Fruit fly (Drosophila melanogaster) whole organism, embryonic: Measurements from ENCODE around the gene CG31650.

ENCODE experiments used
- Awh ChIP-seq: fragments of 200-800 bp; sonication (Bioruptor generic); IDR thresholded peaks from 2 replicates; pipeline ENCODE4, ENCODE4 v1.3.6; 2022; ENCODE audit warnings: missing biosample characterization, missing genetic modification characterization
- CG14860 ChIP-seq: fragments of 200-800 bp; sonication (Bioruptor generic); IDR thresholded peaks from 3 replicates; pipeline ENCODE4 v1.3.6; 2022; ENCODE audit warnings: missing biosample characterization, missing genetic modification characterization; ENCODE audit not compliant: partially characterized antibody
- CG15073 ChIP-seq: fragments of 200-800 bp; sonication (Bioruptor generic); optimal IDR thresholded peaks from 2 replicates; lab custom pipeline; 2016; ENCODE audit warnings: missing biosample characterization, missing genetic modification characterization
- CG15269 ChIP-seq: fragments of 200-800 bp; sonication (Bioruptor generic); optimal IDR thresholded peaks from 2 replicates; lab custom pipeline; 2018; ENCODE audit warnings: missing biosample characterization, mild to moderate bottlenecking, missing genetic modification characterization, moderate library complexity
- CG1529 ChIP-seq: fragments of 200-800 bp; sonication (Bioruptor generic); optimal IDR thresholded peaks from 3 replicates; lab custom pipeline; 2018; ENCODE audit warnings: missing biosample characterization, missing genetic modification characterization
- CG15514 ChIP-seq: fragments of 200-800 bp; sonication (Bioruptor generic); optimal IDR thresholded peaks from 3 replicates; lab custom pipeline; 2017; ENCODE audit warnings: missing biosample characterization, missing genetic modification characterization, mild to moderate bottlenecking, moderate library complexity, missing genetic modification reagents
- CG16779 ChIP-seq: fragments of 200-800 bp; sonication (Bioruptor generic); IDR thresholded peaks from 2 replicates; pipeline ENCODE4 v1.3.6; 2022; ENCODE audit warnings: missing biosample characterization, missing genetic modification characterization
- CG31388 ChIP-seq: fragments of 200-800 bp; sonication (Bioruptor generic); optimal IDR thresholded peaks from 2 replicates; lab custom pipeline; 2016; ENCODE audit warnings: missing biosample characterization, missing genetic modification characterization
- CG33213 ChIP-seq: fragments of 200-800 bp; sonication (Bioruptor generic); optimal IDR thresholded peaks from 3 replicates; lab custom pipeline; 2016; ENCODE audit warnings: missing biosample characterization, missing genetic modification characterization
- CG34224 ChIP-seq: fragments of 200-800 bp; sonication (Bioruptor generic); IDR thresholded peaks from 3 replicates; pipeline ENCODE4 v1.3.6; 2022; ENCODE audit warnings: missing biosample characterization, missing genetic modification characterization; ENCODE audit not compliant: partially characterized antibody
- CG7271 ChIP-seq: fragments of 200-800 bp; sonication (Bioruptor generic); optimal IDR thresholded peaks from 2 replicates; lab custom pipeline; 2018; ENCODE audit warnings: missing biosample characterization, mild to moderate bottlenecking, missing genetic modification characterization, moderate library complexity
- CG8478 ChIP-seq: fragments of >200 bp; optimal IDR thresholded peaks from 2 replicates; lab custom pipeline; 2018
- CkIIα-i1 ChIP-seq: fragments of 200-800 bp; sonication (Bioruptor generic); IDR thresholded peaks from 2 replicates; pipeline ENCODE4 v1.3.6; 2022; ENCODE audit warnings: missing biosample characterization, missing genetic modification characterization
- Deaf1 ChIP-seq: fragments of 200-800 bp; optimal IDR thresholded peaks from 3 replicates; lab custom pipeline; 2019; ENCODE audit warnings: missing biosample characterization, mild to moderate bottlenecking, missing genetic modification characterization, moderate library complexity
- Gsc ChIP-seq: fragments of 200-800 bp; sonication (Bioruptor generic); IDR thresholded peaks from 2 replicates; pipeline ENCODE4 v1.3.6; 2022; ENCODE audit warnings: missing biosample characterization, missing genetic modification characterization
- Hmr ChIP-seq: fragments of 200-800 bp; sonication (Bioruptor generic); optimal IDR thresholded peaks from 3 replicates; lab custom pipeline; 2017; ENCODE audit warnings: mild to moderate bottlenecking, missing biosample characterization, missing genetic modification reagents, missing genetic modification characterization
- Lhr ChIP-seq: fragments of 200-800 bp; sonication (Bioruptor generic); optimal IDR thresholded peaks from 3 replicates; lab custom pipeline; 2017; ENCODE audit warnings: mild to moderate bottlenecking, missing biosample characterization, missing genetic modification reagents, missing genetic modification characterization
- Meics ChIP-seq: fragments of 200-800 bp; sonication (Bioruptor generic); optimal IDR thresholded peaks from 2 replicates; lab custom pipeline; 2017; ENCODE audit warnings: missing biosample characterization, mild to moderate bottlenecking, missing genetic modification characterization
- NC2α ChIP-seq: fragments of 200-800 bp; sonication (Bioruptor generic); optimal IDR thresholded peaks from 2 replicates; lab custom pipeline; 2016; ENCODE audit warnings: missing biosample characterization, missing genetic modification characterization
- NFAT ChIP-seq: fragments of 200-800 bp; sonication (Bioruptor generic); IDR thresholded peaks from 2 replicates; pipeline ENCODE4 v1.3.6; 2022; ENCODE audit warnings: missing biosample characterization, missing genetic modification characterization
- Scr ChIP-seq: fragments of 200-800 bp; sonication (Bioruptor generic); IDR thresholded peaks from 2 replicates; pipeline ENCODE4 v1.3.6; 2022; ENCODE audit warnings: missing biosample characterization, missing genetic modification characterization; ENCODE audit not compliant: partially characterized antibody
- Spps ChIP-seq: fragments of 200-800 bp; sonication (Bioruptor generic); optimal IDR thresholded peaks from 2 replicates; lab custom pipeline; 2018; ENCODE audit warnings: missing biosample characterization, mild to moderate bottlenecking, missing genetic modification characterization
- YL-1 ChIP-seq: fragments of 200-800 bp; sonication (Bioruptor generic); optimal IDR thresholded peaks from 3 replicates; lab custom pipeline; 2017; ENCODE audit warnings: missing biosample characterization, mild to moderate bottlenecking, missing genetic modification characterization
- ac ChIP-seq: fragments of 200-800 bp; sonication (Bioruptor generic); optimal IDR thresholded peaks from 3 replicates; lab custom pipeline; 2017; ENCODE audit warnings: missing biosample characterization, mild to moderate bottlenecking, missing genetic modification characterization
- amos ChIP-seq: fragments of 200-800 bp; sonication (Bioruptor generic); IDR thresholded peaks from 2 replicates; pipeline ENCODE4 v1.3.6; 2022; ENCODE audit warnings: missing biosample characterization, missing genetic modification characterization; ENCODE audit not compliant: partially characterized antibody
- ara ChIP-seq: fragments of 200-800 bp; sonication (Bioruptor generic); IDR thresholded peaks from 2 replicates; pipeline ENCODE4 v1.3.6; 2022; ENCODE audit warnings: missing biosample characterization, missing genetic modification characterization
- bab2 ChIP-seq: fragments of 200-800 bp; sonication (Bioruptor generic); optimal IDR thresholded peaks from 2 replicates; lab custom pipeline; 2016; ENCODE audit warnings: missing biosample characterization, missing genetic modification characterization
- bcd ChIP-seq: fragments of 200-800 bp; sonication (Bioruptor generic); optimal IDR thresholded peaks from 2 replicates; lab custom pipeline; 2017; ENCODE audit warnings: missing biosample characterization, mild to moderate bottlenecking, missing genetic modification characterization
- bowl ChIP-seq: fragments of 200-800 bp; sonication (Bioruptor generic); IDR thresholded peaks from 2 replicates; pipeline ENCODE4 v1.3.6; 2022; ENCODE audit warnings: missing biosample characterization, missing genetic modification characterization
- bsh ChIP-seq, 2 experiments: fragments of 200-800 bp; sonication (Bioruptor generic); optimal IDR thresholded peaks; 2 replicates each; lab custom pipeline; 2017 to 2018; ENCODE audit warnings: mild to moderate bottlenecking in 2 of 2, missing biosample characterization in 2 of 2, missing genetic modification characterization in 2 of 2, moderate library complexity in 1 of 2
- cwo ChIP-seq: fragments of 200-800 bp; sonication (Bioruptor generic); optimal IDR thresholded peaks from 3 replicates; lab custom pipeline; 2017; ENCODE audit warnings: missing biosample characterization, missing genetic modification characterization, mild to moderate bottlenecking, moderate library complexity, missing genetic modification reagents
- ewg ChIP-seq: fragments of 200-800 bp; sonication (Bioruptor generic); optimal IDR thresholded peaks from 3 replicates; lab custom pipeline; 2017; ENCODE audit warnings: mild to moderate bottlenecking, missing biosample characterization, missing genetic modification reagents, missing genetic modification characterization
- fd64A ChIP-seq: fragments of 200-800 bp; sonication (Bioruptor generic); optimal IDR thresholded peaks from 3 replicates; lab custom pipeline; 2018; ENCODE audit warnings: missing biosample characterization, mild to moderate bottlenecking, missing genetic modification characterization
- hb ChIP-seq: fragments of 200-800 bp; sonication (Bioruptor generic); IDR thresholded peaks from 3 replicates; pipeline ENCODE4 v1.3.6; 2022; ENCODE audit warnings: missing biosample characterization, missing genetic modification characterization; ENCODE audit not compliant: partially characterized antibody
- hkb ChIP-seq, 2 experiments: fragments of 200-800 bp in 1 of 2; fragments of >200 bp in 1 of 2; sonication (Bioruptor generic) in 1 of 2; IDR thresholded peaks in 1 of 2; optimal IDR thresholded peaks in 1 of 2; 2 replicates each; pipeline versions ENCODE4 v1.3.6 to Lab custom; 2017 to 2022; ENCODE audit warnings: missing biosample characterization in 1 of 2, missing genetic modification characterization in 1 of 2
- jing ChIP-seq: fragments of 200-800 bp; sonication (Bioruptor generic); optimal IDR thresholded peaks from 2 replicates; lab custom pipeline; 2018; ENCODE audit warnings: missing biosample characterization, mild to moderate bottlenecking, missing genetic modification characterization
- knrl ChIP-seq: fragments of 200-800 bp; sonication (Bioruptor generic); IDR thresholded peaks from 3 replicates; pipeline ENCODE4 v1.3.6; 2022; ENCODE audit warnings: missing biosample characterization, missing genetic modification characterization; ENCODE audit not compliant: partially characterized antibody
- ranshi ChIP-seq: fragments of 200-800 bp; sonication (Bioruptor generic); IDR thresholded peaks from 2 replicates; pipeline ENCODE4 v1.3.6; 2022; ENCODE audit warnings: missing biosample characterization, missing genetic modification characterization
- slou ChIP-seq: fragments of 200-800 bp; sonication (Bioruptor generic); optimal IDR thresholded peaks from 3 replicates; lab custom pipeline; 2016; ENCODE audit warnings: missing biosample characterization, missing genetic modification characterization
- slp2 ChIP-seq: fragments of 200-800 bp; sonication (Bioruptor generic); optimal IDR thresholded peaks from 2 replicates; lab custom pipeline; 2016; ENCODE audit warnings: missing biosample characterization, missing genetic modification characterization
- so ChIP-seq: fragments of 200-800 bp; sonication (Bioruptor generic); IDR thresholded peaks from 3 replicates; pipeline ENCODE4 v1.3.6; 2022; ENCODE audit warnings: missing biosample characterization, missing genetic modification characterization
- stc ChIP-seq: fragments of 200-800 bp; sonication (Bioruptor generic); IDR thresholded peaks from 2 replicates; pipeline ENCODE4 v1.3.6; 2022; ENCODE audit warnings: missing biosample characterization, missing genetic modification characterization
- stwl ChIP-seq: fragments of 200-800 bp; sonication (Bioruptor generic); optimal IDR thresholded peaks from 3 replicates; lab custom pipeline; 2018; ENCODE audit warnings: missing biosample characterization, mild to moderate bottlenecking, missing genetic modification characterization, moderate library complexity
- sug ChIP-seq: fragments of 200-800 bp; optimal IDR thresholded peaks from 2 replicates; lab custom pipeline; 2019; ENCODE audit warnings: missing biosample characterization, mild to moderate bottlenecking, missing genetic modification characterization, moderate library complexity
- tin ChIP-seq: fragments of 200-800 bp; sonication (Bioruptor generic); optimal IDR thresholded peaks from 3 replicates; lab custom pipeline; 2016; ENCODE audit warnings: missing biosample characterization, missing genetic modification characterization
- trh ChIP-seq: fragments of 200-800 bp; sonication (Bioruptor generic); optimal IDR thresholded peaks from 2 replicates; lab custom pipeline; 2016; ENCODE audit warnings: missing biosample characterization, missing genetic modification characterization
- unc-4 ChIP-seq: fragments of 200-800 bp; sonication (Bioruptor generic); IDR thresholded peaks from 2 replicates; pipeline ENCODE4 v1.3.6; 2022; ENCODE audit warnings: missing biosample characterization, missing genetic modification characterization; ENCODE audit not compliant: partially characterized antibody
- yki ChIP-seq: fragments of >200 bp; optimal IDR thresholded peaks from 3 replicates; lab custom pipeline; 2018
- z ChIP-seq: fragments of 200-800 bp; sonication (Bioruptor generic); IDR thresholded peaks from 3 replicates; pipeline ENCODE4 v1.3.6; 2022; ENCODE audit warnings: missing biosample characterization, missing genetic modification characterization
- zfh2 ChIP-seq: fragments of 200-800 bp; sonication (Bioruptor generic); optimal IDR thresholded peaks from 2 replicates; lab custom pipeline; 2016; ENCODE audit warnings: missing biosample characterization, missing genetic modification characterization

Gene CG31650

dm6 chr2L:5062799-5063404, 18.4 kb upstream of the CG31650 start (continued):
- no peak for TF ChIP-seq cwo
- TF ChIP-seq NC2α (GFP tag; lab: Kevin White, UChicago), result no peak
- TF ChIP-seq slp2 (GFP tag; lab: Kevin White, UChicago), result no peak
- no peak for TF ChIP-seq Awh (GFP tag; lab: Robert Waterston, UW)
- TF ChIP-seq jing (GFP tag; lab: Kevin White, UChicago), result no peak
- TF ChIP-seq hkb (optimal IDR thresholded peaks at IDR 0.05; lab: Kevin White, UChicago), result no peak
- no peak for TF ChIP-seq hkb (GFP tag; IDR thresholded peaks at IDR 0.05; lab: Robert Waterston, UW)
- TF ChIP-seq CG31388 (GFP tag; lab: Kevin White, UChicago), result no peak
- no peak for TF ChIP-seq CG15269 (tag; lab: Kevin White, UChicago)
- no peak for TF ChIP-seq slou
- TF ChIP-seq trh (GFP tag; lab: Kevin White, UChicago), result no peak
- peak; percentile 41 for TF ChIP-seq Deaf1 (tag; lab: Kevin White, UChicago)
- TF ChIP-seq NFAT (GFP tag; lab: Robert Waterston, UW), result peak; percentile 30; the same call in 1 of the 2 replicates
- peak; percentile 20 for TF ChIP-seq Hmr
- no peak for TF ChIP-seq unc-4 (GFP tag; lab: Robert Waterston, UW)
- TF ChIP-seq fd64A (GFP tag; lab: Kevin White, UChicago), result no peak
- no peak for TF ChIP-seq ac (GFP tag; lab: Kevin White, UChicago)
- peak; percentile 96 for TF ChIP-seq ewg (GFP tag; lab: Kevin White, UChicago)
- TF ChIP-seq stwl (tag; lab: Kevin White, UChicago), result no peak
- no peak for TF ChIP-seq Lhr
- no peak for TF ChIP-seq Meics (GFP tag; lab: Kevin White, UChicago)
- TF ChIP-seq CG16779 (GFP tag; lab: Robert Waterston, UW), result peak; percentile 50; the same call in 1 of the 2 replicates
- TF ChIP-seq CG14860, result no peak
- peak; percentile 55 for TF ChIP-seq CG8478 (lab: Kevin White, UChicago)
- no peak for TF ChIP-seq CG34224 (GFP tag; lab: Robert Waterston, UW)
- no peak for TF ChIP-seq Gsc (GFP tag; lab: Robert Waterston, UW)
- TF ChIP-seq CG7271 (tag; lab: Kevin White, UChicago), result no peak
- peak; percentile 66 for TF ChIP-seq CG15514 (GFP tag; lab: Kevin White, UChicago)
- no peak for TF ChIP-seq stc
- TF ChIP-seq hb, result peak; percentile 22; the same call in 1 of the 3 replicates
- no peak for TF ChIP-seq bowl (GFP tag; lab: Robert Waterston, UW)
- no peak for TF ChIP-seq z (GFP tag; lab: Robert Waterston, UW)
- TF ChIP-seq CG1529 (GFP tag; lab: Kevin White, UChicago), result no peak
- 0 out of 3 replicates have a peak, but pooled peaks have one; percentile 17 for TF ChIP-seq so (GFP tag; lab: Robert Waterston, UW)
- no peak for TF ChIP-seq knrl (GFP tag; lab: Robert Waterston, UW)
- no peak for TF ChIP-seq tin (GFP tag; lab: Kevin White, UChicago)

- no peak for TF ChIP-seq Scr (GFP tag; lab: Robert Waterston, UW)
- TF ChIP-seq zfh2 (GFP tag; lab: Kevin White, UChicago), result peak; percentile 59
- TF ChIP-seq ara (GFP tag; lab: Robert Waterston, UW), result peak; percentile 40; the same call in 1 of the 2 replicates
- TF ChIP-seq bcd (GFP tag; lab: Kevin White, UChicago), result peak; percentile 60
- no peak for TF ChIP-seq yki (lab: Kevin White, UChicago)
- peak; percentile 28 for TF ChIP-seq CG33213 (GFP tag; lab: Kevin White, UChicago)
- TF ChIP-seq CkIIα-i1 (GFP tag; lab: Robert Waterston, UW), result no peak
- TF ChIP-seq ranshi (GFP tag; lab: Robert Waterston, UW), result peak; percentile 70
- TF ChIP-seq Spps (tag; lab: Kevin White, UChicago), result no peak
- TF ChIP-seq bab2 (GFP tag; lab: Kevin White, UChicago), result peak; percentile 56
- peak in 1 of 2 experiments; percentile 42 for TF ChIP-seq bsh (GFP tag; optimal IDR thresholded peaks at IDR 0.05; lab: Kevin White, UChicago)
- TF ChIP-seq YL-1 (GFP tag; lab: Kevin White, UChicago), result no peak
- no peak for TF ChIP-seq amos
- TF ChIP-seq CG15073, result no peak
- peak; percentile 56; the same call in 1 of the 2 replicates for TF ChIP-seq bowl (GFP tag; lab: Robert Waterston, UW)
- peak; percentile 77 for TF ChIP-seq sug
Observed at dm6 chr2L:5060952-5061478, 16.5 kb upstream of the CG31650 start.
